Fruit fly (Drosophila melanogaster) whole organism, embryonic: ENCODE measurements around the gene Actbeta.

Source experiments
- BEAF-32 ChIP-seq: fragments of 200-800 bp; sonication (Bioruptor generic); optimal IDR thresholded peaks from 3 replicates; lab custom pipeline; 2017; ENCODE audit warnings: missing biosample characterization, missing genetic modification characterization, mild to moderate bottlenecking, moderate library complexity, missing genetic modification reagents
- BtbVII ChIP-seq: fragments of 200-800 bp; sonication (Bioruptor generic); optimal IDR thresholded peaks from 3 replicates; lab custom pipeline; 2017; ENCODE audit warnings: missing biosample characterization, mild to moderate bottlenecking, missing genetic modification characterization
- CG10431 ChIP-seq: fragments of 200-800 bp; sonication (Bioruptor generic); optimal IDR thresholded peaks from 3 replicates; lab custom pipeline; 2018; ENCODE audit warnings: missing biosample characterization, mild to moderate bottlenecking, missing genetic modification characterization
- CG11695 ChIP-seq: fragments of 200-800 bp; sonication (Bioruptor generic); IDR thresholded peaks from 3 replicates; pipeline ENCODE4 v1.3.6; 2022; ENCODE audit warnings: missing biosample characterization, missing genetic modification characterization
- CG13894 ChIP-seq: fragments of 200-800 bp; sonication (Bioruptor generic); optimal IDR thresholded peaks from 3 replicates; lab custom pipeline; 2018; ENCODE audit warnings: missing biosample characterization, mild to moderate bottlenecking, missing genetic modification characterization, moderate library complexity
- CG17186 ChIP-seq: fragments of 200-800 bp; sonication (Bioruptor generic); optimal IDR thresholded peaks from 3 replicates; lab custom pipeline; 2017; ENCODE audit warnings: missing biosample characterization, missing genetic modification reagents, missing genetic modification characterization
- CG17829 ChIP-seq: fragments of 200-800 bp; optimal IDR thresholded peaks from 2 replicates; lab custom pipeline; 2019; ENCODE audit warnings: missing biosample characterization, mild to moderate bottlenecking, missing genetic modification characterization, moderate library complexity
- CG18764 ChIP-seq: fragments of 200-800 bp; sonication (Bioruptor generic); optimal IDR thresholded peaks from 3 replicates; lab custom pipeline; 2016; ENCODE audit warnings: missing biosample characterization, missing genetic modification characterization
- CG31365 ChIP-seq: fragments of 200-800 bp; sonication (Bioruptor generic); optimal IDR thresholded peaks from 2 replicates; lab custom pipeline; 2018; ENCODE audit warnings: missing biosample characterization, mild to moderate bottlenecking, missing genetic modification characterization
- CG34422 ChIP-seq: fragments of 200-800 bp; sonication (Bioruptor generic); IDR thresholded peaks from 3 replicates; pipeline ENCODE4 v1.3.6; 2022; ENCODE audit warnings: missing biosample characterization, missing genetic modification characterization
- CG4404 ChIP-seq: fragments of 200-800 bp; sonication (Bioruptor generic); IDR thresholded peaks from 2 replicates; pipeline ENCODE4 v1.3.6; 2022; ENCODE audit warnings: missing biosample characterization, missing genetic modification characterization
- CG6272 ChIP-seq: fragments of 200-800 bp; sonication (Bioruptor generic); IDR thresholded peaks from 2 replicates; pipeline ENCODE4 v1.3.6; 2022; ENCODE audit warnings: missing biosample characterization, missing genetic modification characterization
- CG7963 ChIP-seq: fragments of 200-800 bp; sonication (Bioruptor generic); IDR thresholded peaks from 3 replicates; pipeline ENCODE4 v1.3.6; 2022; ENCODE audit warnings: missing biosample characterization, missing genetic modification characterization; ENCODE audit not compliant: partially characterized antibody
- CG7987 ChIP-seq: fragments of 200-800 bp; sonication (Bioruptor generic); optimal IDR thresholded peaks from 2 replicates; lab custom pipeline; 2018; ENCODE audit warnings: missing biosample characterization, mild to moderate bottlenecking, missing genetic modification characterization, moderate library complexity
- CG8089 ChIP-seq: fragments of 200-800 bp; sonication (Bioruptor generic); optimal IDR thresholded peaks from 3 replicates; lab custom pipeline; 2016; ENCODE audit warnings: missing biosample characterization, missing genetic modification characterization
- CG8281 ChIP-seq: fragments of 200-800 bp; sonication (Bioruptor generic); optimal IDR thresholded peaks from 2 replicates; lab custom pipeline; 2018; ENCODE audit warnings: missing biosample characterization, mild to moderate bottlenecking, missing genetic modification characterization, moderate library complexity
- CG9437 ChIP-seq: fragments of 200-800 bp; sonication (Bioruptor generic); optimal IDR thresholded peaks from 2 replicates; lab custom pipeline; 2018; ENCODE audit warnings: missing biosample characterization, mild to moderate bottlenecking, missing genetic modification characterization
- D ChIP-seq, 2 experiments: fragments of 200-800 bp in 1 of 2; fragments of >200 bp in 1 of 2; sonication (Bioruptor generic) in 1 of 2; optimal IDR thresholded peaks; 2 replicates in 1 of 2; 3 replicates in 1 of 2; lab custom pipeline; 2017; ENCODE audit warnings: mild to moderate bottlenecking in 1 of 2, missing biosample characterization in 1 of 2, missing genetic modification characterization in 1 of 2, missing genetic modification reagents in 1 of 2
- D19B ChIP-seq: fragments of 200-800 bp; sonication (Bioruptor generic); optimal IDR thresholded peaks from 2 replicates; lab custom pipeline; 2017; ENCODE audit warnings: missing biosample characterization, mild to moderate bottlenecking, missing genetic modification characterization
- E2f1 ChIP-seq: fragments of 200-800 bp; sonication (Bioruptor generic); IDR thresholded peaks from 2 replicates; pipeline ENCODE4 v1.3.6; 2022; ENCODE audit warnings: missing biosample characterization, missing genetic modification characterization
- HHEX ChIP-seq: fragments of 200-800 bp; sonication (Bioruptor generic); optimal IDR thresholded peaks from 3 replicates; lab custom pipeline; 2017; ENCODE audit warnings: missing biosample characterization, mild to moderate bottlenecking, missing genetic modification characterization, missing genetic modification reagents
- HLH54F ChIP-seq: fragments of 200-800 bp; sonication (Bioruptor generic); optimal IDR thresholded peaks from 3 replicates; lab custom pipeline; 2016; ENCODE audit warnings: missing biosample characterization, missing genetic modification characterization
- Hey ChIP-seq: fragments of 200-800 bp; sonication (Bioruptor generic); optimal IDR thresholded peaks from 3 replicates; lab custom pipeline; 2018; ENCODE audit warnings: missing biosample characterization, mild to moderate bottlenecking, missing genetic modification characterization
- Myb ChIP-seq: fragments of 200-800 bp; sonication (Bioruptor generic); optimal IDR thresholded peaks from 2 replicates; lab custom pipeline; 2016; ENCODE audit warnings: missing biosample characterization, missing genetic modification characterization
- Ravus ChIP-seq: fragments of 200-800 bp; sonication (Bioruptor generic); IDR thresholded peaks from 2 replicates; pipeline ENCODE4 v1.3.6; 2022; ENCODE audit warnings: missing biosample characterization, missing genetic modification characterization
- Rfx ChIP-seq: fragments of 200-800 bp; sonication (Bioruptor generic); IDR thresholded peaks from 2 replicates; pipeline ENCODE4 v1.3.6; 2022; ENCODE audit warnings: missing biosample characterization, missing genetic modification characterization
- Spps ChIP-seq: fragments of 200-800 bp; sonication (Bioruptor generic); optimal IDR thresholded peaks from 2 replicates; lab custom pipeline; 2018; ENCODE audit warnings: missing biosample characterization, mild to moderate bottlenecking, missing genetic modification characterization
- TFAM ChIP-seq: fragments of 200-800 bp; sonication (Bioruptor generic); optimal IDR thresholded peaks from 2 replicates; lab custom pipeline; 2017; ENCODE audit warnings: missing biosample characterization, missing genetic modification characterization, inconsistent platforms
- Tbp ChIP-seq: fragments of >200 bp; optimal IDR thresholded peaks from 2 replicates; lab custom pipeline; 2018; ENCODE audit warnings: missing biosample characterization, missing genetic modification characterization
- Xrp1 ChIP-seq: fragments of 200-800 bp; sonication (Bioruptor generic); IDR thresholded peaks from 2 replicates; pipeline ENCODE4 v1.3.6; 2022; ENCODE audit warnings: missing biosample characterization, missing genetic modification characterization
- ap ChIP-seq: fragments of 200-800 bp; sonication (Bioruptor generic); IDR thresholded peaks from 2 replicates; pipeline ENCODE4 v1.3.6; 2022; ENCODE audit warnings: missing biosample characterization, missing genetic modification characterization
- bcd ChIP-seq: fragments of 200-800 bp; sonication (Bioruptor generic); optimal IDR thresholded peaks from 2 replicates; lab custom pipeline; 2017; ENCODE audit warnings: missing biosample characterization, mild to moderate bottlenecking, missing genetic modification characterization
- bowl ChIP-seq: fragments of 200-800 bp; sonication (Bioruptor generic); IDR thresholded peaks from 2 replicates; pipeline ENCODE4 v1.3.6; 2022; ENCODE audit warnings: missing biosample characterization, missing genetic modification characterization
- chif ChIP-seq, 2 experiments: fragments of 200-800 bp; sonication (Bioruptor generic); optimal IDR thresholded peaks; 3 replicates each; lab custom pipeline; 2016; ENCODE audit warnings: missing biosample characterization in 2 of 2, missing genetic modification characterization in 2 of 2
- da ChIP-seq: fragments of 200-800 bp; sonication (Bioruptor generic); optimal IDR thresholded peaks from 2 replicates; lab custom pipeline; 2016; ENCODE audit warnings: missing biosample characterization, missing genetic modification characterization
- fru ChIP-seq: fragments of >200 bp; optimal IDR thresholded peaks from 2 replicates; lab custom pipeline; 2017
- gem ChIP-seq: fragments of 200-800 bp; sonication (Bioruptor generic); optimal IDR thresholded peaks from 2 replicates; lab custom pipeline; 2019; ENCODE audit warnings: missing biosample characterization, mild to moderate bottlenecking, missing genetic modification characterization, moderate library complexity
- her ChIP-seq: fragments of 200-800 bp; sonication (Bioruptor generic); optimal IDR thresholded peaks from 2 replicates; lab custom pipeline; 2016; ENCODE audit warnings: missing biosample characterization, missing genetic modification characterization
- hth ChIP-seq: fragments of >200 bp; optimal IDR thresholded peaks from 2 replicates; lab custom pipeline; 2017; ENCODE audit warnings: inconsistent platforms
- lola ChIP-seq, 3 experiments: fragments of >200 bp in 2 of 3; fragments of 200-800 bp in 1 of 3; sonication (Bioruptor generic) in 1 of 3; optimal IDR thresholded peaks; 2 replicates each; lab custom pipeline; 2017 to 2019; ENCODE audit warnings: missing biosample characterization in 3 of 3, missing genetic modification characterization in 3 of 3, mild to moderate bottlenecking in 1 of 3, moderate library complexity in 1 of 3
- nerfin-1 ChIP-seq: fragments of 200-800 bp; sonication (Bioruptor generic); optimal IDR thresholded peaks from 3 replicates; lab custom pipeline; 2019; ENCODE audit warnings: missing biosample characterization, mild to moderate bottlenecking, missing genetic modification characterization, moderate library complexity
- pita ChIP-seq: fragments of 200-800 bp; sonication (Bioruptor generic); optimal IDR thresholded peaks from 2 replicates; lab custom pipeline; 2017; ENCODE audit warnings: missing biosample characterization, mild to moderate bottlenecking, missing genetic modification characterization
- pros ChIP-seq: fragments of 200-800 bp; sonication (Bioruptor generic); optimal IDR thresholded peaks from 3 replicates; lab custom pipeline; 2019; ENCODE audit warnings: missing biosample characterization, mild to moderate bottlenecking, missing genetic modification characterization, moderate library complexity
- pzg ChIP-seq: fragments of 200-800 bp; sonication (Bioruptor generic); optimal IDR thresholded peaks from 3 replicates; lab custom pipeline; 2018; ENCODE audit warnings: missing biosample characterization, mild to moderate bottlenecking, missing genetic modification characterization, moderate library complexity
- schlank ChIP-seq: fragments of 200-800 bp; sonication (Bioruptor generic); optimal IDR thresholded peaks from 2 replicates; lab custom pipeline; 2018; ENCODE audit warnings: missing biosample characterization, mild to moderate bottlenecking, missing genetic modification characterization
- sima ChIP-seq: fragments of 200-800 bp; sonication (Bioruptor generic); optimal IDR thresholded peaks from 2 replicates; lab custom pipeline; 2016; ENCODE audit warnings: missing biosample characterization, missing genetic modification characterization
- sna ChIP-seq: fragments of 200-800 bp; sonication (Bioruptor generic); IDR thresholded peaks from 2 replicates; pipeline ENCODE4 v1.3.6; 2022; ENCODE audit warnings: missing biosample characterization, missing genetic modification characterization; ENCODE audit not compliant: partially characterized antibody
- stc ChIP-seq: fragments of 200-800 bp; sonication (Bioruptor generic); IDR thresholded peaks from 2 replicates; pipeline ENCODE4 v1.3.6; 2022; ENCODE audit warnings: missing biosample characterization, missing genetic modification characterization
- tin ChIP-seq: fragments of 200-800 bp; sonication (Bioruptor generic); optimal IDR thresholded peaks from 3 replicates; lab custom pipeline; 2016; ENCODE audit warnings: missing biosample characterization, missing genetic modification characterization
- vvl ChIP-seq: fragments of 200-800 bp; sonication (Bioruptor generic); IDR thresholded peaks from 2 replicates; pipeline ENCODE4 v1.3.6; 2022; ENCODE audit warnings: missing biosample characterization, missing genetic modification characterization
- yki ChIP-seq: fragments of >200 bp; optimal IDR thresholded peaks from 3 replicates; lab custom pipeline; 2018

The Actbeta gene

dm6 chr4:1060373-1061094 lies 24.1 kb downstream of the Actbeta start, which contains the start of gene apolpp (continued):
- TF ChIP-seq CG7987 (GFP tag; lab: Kevin White, UChicago) (no peak), CG18764 (GFP tag; lab: Kevin White, UChicago) (no peak), tin (no peak), D19B (GFP tag; lab: Kevin White, UChicago) (no peak), CG17829 (tag; lab: Kevin White, UChicago) (peak; percentile 32), pros (GFP tag; lab: Kevin White, UChicago) (no peak), Ravus (no peak), CG10431 (GFP tag; lab: Kevin White, UChicago) (peak; percentile 11), D (optimal IDR thresholded peaks at IDR 0.05; lab: Kevin White, UChicago) (no peak), D (GFP tag; optimal IDR thresholded peaks at IDR 0.05; lab: Kevin White, UChicago) (no peak), da (GFP tag; lab: Kevin White, UChicago) (no peak), sna (GFP tag; lab: Robert Waterston, UW) (no peak), CG8089 (peak; percentile 8), hth (lab: Kevin White, UChicago) (no peak), schlank (no peak), CG11695 (GFP tag; lab: Robert Waterston, UW) (no peak), E2f1 (GFP tag; lab: Robert Waterston, UW) (no peak), nerfin-1 (tag; lab: Kevin White, UChicago) (no peak), CG31365 (tag; lab: Kevin White, UChicago) (no peak), CG9437 (GFP tag; lab: Kevin White, UChicago) (no peak), lola (GFP tag; optimal IDR thresholded peaks at IDR 0.05; lab: Kevin White, UChicago) (peak in 2 of 3 experiments; percentile 1 to 87), gem (tag; lab: Kevin White, UChicago) (peak; percentile 37), CG34422 (GFP tag; lab: Robert Waterston, UW) (no peak), CG8281 (tag; lab: Kevin White, UChicago) (no peak), CG4404 (GFP tag; lab: Robert Waterston, UW) (no peak), HLH54F (no peak), sima (GFP tag; lab: Kevin White, UChicago) (no peak), CG6272 (no peak), fru (lab: Kevin White, UChicago) (no peak), Spps (no peak), CG17186 (GFP tag; lab: Kevin White, UChicago) (peak; percentile 11), Myb (GFP tag; lab: Kevin White, UChicago) (no peak), chif (GFP tag; optimal IDR thresholded peaks at IDR 0.05; lab: Kevin White, UChicago) (no peak), BtbVII (peak; percentile 26), yki (lab: Kevin White, UChicago) (no peak), bcd (GFP tag; lab: Kevin White, UChicago) (no peak), CG13894 (peak; percentile 72), her (GFP tag; lab: Kevin White, UChicago) (no peak), BEAF-32 (GFP tag; lab: Kevin White, UChicago) (peak; percentile 63), Hey (tag; lab: Kevin White, UChicago) (no peak), Xrp1 (GFP tag; lab: Robert Waterston, UW) (no peak), TFAM (GFP tag; lab: Kevin White, UChicago) (no peak), vvl (GFP tag; lab: Robert Waterston, UW) (no peak), HHEX (GFP tag; lab: Kevin White, UChicago) (no peak), Tbp (GFP tag; lab: Kevin White, UChicago) (no peak), ap (GFP tag; lab: Robert Waterston, UW) (no peak), pzg (peak; percentile 83), stc (GFP tag; lab: Robert Waterston, UW) (no peak), bowl (GFP tag; lab: Robert Waterston, UW) (no peak), pita (GFP tag; lab: Kevin White, UChicago) (no peak), CG7963 (no peak), Rfx (GFP tag; lab: Robert Waterston, UW) (no peak)
